Worm (Caenorhabditis elegans): ENCODE measurements around the gene C35D10.3.

DNA sequence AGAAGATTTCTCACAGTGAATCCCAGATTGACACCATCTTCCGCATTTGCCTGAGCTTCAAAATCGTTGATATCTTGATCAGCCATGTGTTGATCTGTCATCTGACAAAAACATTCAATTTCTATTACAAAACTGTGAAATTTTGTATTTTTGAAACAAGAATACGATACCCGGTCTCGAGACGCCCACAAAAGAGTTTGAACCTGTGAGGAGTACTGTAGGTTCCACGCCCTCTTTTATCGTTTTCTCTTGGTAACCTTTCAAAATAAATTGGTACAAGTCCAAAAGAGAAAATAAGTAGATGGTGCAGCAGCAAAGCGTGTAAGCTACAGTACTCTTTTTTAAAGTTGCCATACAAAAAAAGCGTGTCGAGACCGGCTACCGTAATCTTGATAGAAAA is 41.2 kb downstream of the C35D10.3 start, which contains the start of gene F26F4.12:
- TF ChIP-seq nhr-77 (tag; optimal IDR thresholded peaks at IDR 0.05) (no peak), snpc-4 (tag; optimal IDR thresholded peaks at IDR 0.05) (no peak), pqm-1 (tag; optimal IDR thresholded peaks at IDR 0.05) (no peak), saeg-2 (GFP tag; IDR thresholded peaks at IDR 0.05) (no peak), unc-39 (tag; optimal IDR thresholded peaks at IDR 0.05) (no peak), nhr-28 (tag; optimal IDR thresholded peaks at IDR 0.05) (no peak), cey-2 (tag; optimal IDR thresholded peaks at IDR 0.05; ENCODE audit: borderline replicate concordance, insufficient read depth) (no peak), lin-39 (tag; optimal IDR thresholded peaks at IDR 0.05) (no peak)
